Worm (Caenorhabditis elegans): ENCODE measurements around the gene clec-3.

clec-3 gene

DNA sequence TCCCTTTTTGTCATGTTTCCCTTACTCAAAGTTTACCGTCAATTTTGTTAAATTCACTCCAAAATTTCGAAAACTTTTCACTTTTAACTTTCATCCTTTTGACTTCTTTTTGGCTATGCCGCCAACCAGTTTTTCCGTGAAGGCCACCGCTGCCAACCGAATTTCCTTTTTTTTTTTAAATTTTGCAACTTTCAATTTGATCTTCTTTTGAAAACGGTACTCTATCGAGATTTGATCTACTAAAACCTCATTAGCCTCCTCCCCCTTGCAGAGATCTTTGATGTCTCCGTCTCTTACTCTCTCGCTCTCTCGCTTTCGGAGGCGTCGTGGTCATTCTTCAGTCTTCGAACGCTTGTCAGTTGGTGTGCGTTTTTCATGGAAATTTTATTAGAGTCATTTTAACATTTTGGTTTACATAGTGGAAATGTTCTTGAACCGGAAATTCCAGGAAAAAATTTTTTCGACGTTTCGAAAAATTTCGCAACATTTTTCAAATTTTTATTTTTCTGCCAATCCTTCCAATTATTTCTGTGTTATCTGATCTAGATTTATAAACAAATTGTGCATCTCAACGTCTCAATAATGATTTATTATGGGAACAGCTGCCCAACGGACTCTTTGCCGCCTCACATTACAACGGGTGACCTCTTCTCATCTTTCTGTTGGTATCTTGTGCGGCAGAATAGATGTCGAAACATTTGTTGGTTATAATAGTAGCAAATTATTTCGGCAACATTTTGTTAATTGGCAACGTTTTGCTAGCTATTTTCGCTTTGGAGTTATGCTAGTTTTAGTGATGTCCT is 24.9 kb downstream of the clec-3 start (continued):
- no peak for TF ChIP-seq isw-1 (GFP tag; IDR thresholded peaks at IDR 0.05)
- peak; percentile 61 for TF ChIP-seq lin-39 (tag; optimal IDR thresholded peaks at IDR 0.05)
- no peak for TF ChIP-seq xbp-1 (tag; optimal IDR thresholded peaks at IDR 0.05)
- peak; percentile 98 for TF ChIP-seq blmp-1 (tag; optimal IDR thresholded peaks at IDR 0.05)
- peak; percentile 10 to 28 (median 13) for TF ChIP-seq dpl-1 (GFP tag; optimal IDR thresholded peaks at IDR 0.05)
- TF ChIP-seq nhr-47 (tag; optimal IDR thresholded peaks at IDR 0.05), result peak; percentile 8
- TF ChIP-seq nhr-71 (tag; optimal IDR thresholded peaks at IDR 0.05), result peak; percentile 65
- peak; percentile 53 for TF ChIP-seq nhr-19 (GFP tag; conservative IDR thresholded peaks at IDR 0.05)
- TF ChIP-seq unc-130 (tag; optimal IDR thresholded peaks at IDR 0.05), result peak; percentile 19
- peak; percentile 29 for TF ChIP-seq nhr-20 (tag; optimal IDR thresholded peaks at IDR 0.05)
- TF ChIP-seq elt-3 (tag; optimal IDR thresholded peaks at IDR 0.05), result peak in 1 of 6 experiments; percentile 39
- TF ChIP-seq nhr-85 (tag), result peak; percentile 95
- peak; percentile 17 for TF ChIP-seq C04F5.9 (tag; optimal IDR thresholded peaks at IDR 0.05)
- TF ChIP-seq zip-4 (GFP tag; optimal IDR thresholded peaks at IDR 0.05), result peak; percentile 70

DNA sequence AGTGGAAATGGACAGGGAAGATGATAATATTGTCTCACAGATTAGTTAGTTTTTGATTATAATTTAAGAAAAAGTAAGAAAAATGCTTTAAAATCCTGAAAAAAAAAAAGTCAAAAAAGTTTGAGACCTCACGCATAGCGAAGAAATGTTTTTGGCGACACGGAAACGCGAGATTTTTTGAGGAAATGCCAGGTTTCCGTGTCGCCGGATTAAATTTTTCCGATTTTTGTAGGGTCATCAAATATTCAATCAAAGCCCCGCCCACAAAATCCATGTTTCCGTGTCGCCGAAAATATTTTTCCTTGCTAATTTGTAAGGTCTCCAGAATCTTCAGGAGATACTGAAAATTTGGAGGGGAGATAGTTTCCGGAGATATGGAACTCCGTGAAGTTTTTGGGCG is 27.4 kb downstream of the clec-3 start:
- TF ChIP-seq unc-98 (GFP tag; IDR thresholded peaks at IDR 0.05), result peak; percentile 62
- TF ChIP-seq unc-86 (tag; optimal IDR thresholded peaks at IDR 0.05), result no peak
- no peak for TF ChIP-seq pax-3 (tag; optimal IDR thresholded peaks at IDR 0.05)
- TF ChIP-seq jun-1 (tag; optimal IDR thresholded peaks at IDR 0.05), result no peak
- no peak for TF ChIP-seq efl-1 (optimal IDR thresholded peaks at IDR 0.05)
- peak in 1 of 2 experiments; percentile 72 for TF ChIP-seq efl-1 (GFP tag; optimal IDR thresholded peaks at IDR 0.05 in 1 of 2)
- no peak for TF ChIP-seq ets-5 (GFP tag; IDR thresholded peaks at IDR 0.05)
- TF ChIP-seq rnt-1 (tag; optimal IDR thresholded peaks at IDR 0.05), result peak; percentile 40
- no peak for TF ChIP-seq hlh-4 (tag; optimal IDR thresholded peaks at IDR 0.05)
- no peak for TF ChIP-seq F16B12.6 (tag; optimal IDR thresholded peaks at IDR 0.05)
- TF ChIP-seq ceh-88 (GFP tag; IDR thresholded peaks at IDR 0.05), result no peak
- TF ChIP-seq nhr-47 (tag; optimal IDR thresholded peaks at IDR 0.05), result peak; percentile 8
- TF ChIP-seq nhr-28 (tag; optimal IDR thresholded peaks at IDR 0.05), result no peak
- TF ChIP-seq fkh-4 (tag; optimal IDR thresholded peaks at IDR 0.05; ENCODE audit: borderline replicate concordance), result peak; percentile 21
- peak; percentile 56 for TF ChIP-seq lir-3 (tag; optimal IDR thresholded peaks at IDR 0.05; ENCODE audit: poor library complexity)
- no peak for TF ChIP-seq nhr-12 (tag; optimal IDR thresholded peaks at IDR 0.05)
- TF ChIP-seq mep-1 (tag; optimal IDR thresholded peaks at IDR 0.05), result no peak
- TF ChIP-seq tbx-2 (tag; optimal IDR thresholded peaks at IDR 0.05), result no peak
- TF ChIP-seq lin-13 (GFP tag; optimal IDR thresholded peaks at IDR 0.05), result no peak
- TF ChIP-seq egl-13 (tag; optimal IDR thresholded peaks at IDR 0.05), result peak; percentile 33
- TF ChIP-seq swsn-7 (tag; optimal IDR thresholded peaks at IDR 0.05), result no peak
- no peak for TF ChIP-seq nhr-11 (tag; optimal IDR thresholded peaks at IDR 0.05)
- no peak for TF ChIP-seq nhr-77 (tag; optimal IDR thresholded peaks at IDR 0.05)
- TF ChIP-seq nhr-85 (tag), result peak; percentile 44
- no peak for TF ChIP-seq alr-1 (tag; optimal IDR thresholded peaks at IDR 0.05; ENCODE audit: borderline replicate concordance)
- no peak for TF ChIP-seq efl-3 (GFP tag; optimal IDR thresholded peaks at IDR 0.05)
- no peak for TF ChIP-seq ceh-82 (tag; optimal IDR thresholded peaks at IDR 0.05)
- no peak for TF ChIP-seq xbp-1 (tag; optimal IDR thresholded peaks at IDR 0.05)
- no peak for TF ChIP-seq lin-39 (tag; optimal IDR thresholded peaks at IDR 0.05)
- TF ChIP-seq unc-30 (tag; optimal IDR thresholded peaks at IDR 0.05), result no peak
- peak; percentile 27 for TF ChIP-seq isw-1 (GFP tag; IDR thresholded peaks at IDR 0.05)
- no peak for TF ChIP-seq nhr-20 (tag; optimal IDR thresholded peaks at IDR 0.05)
- no peak for TF ChIP-seq ceh-90 (tag; optimal IDR thresholded peaks at IDR 0.05)
- TF ChIP-seq unc-62 (GFP tag; optimal IDR thresholded peaks at IDR 0.05), result no peak
- TF ChIP-seq nhr-76 (tag; optimal IDR thresholded peaks at IDR 0.05), result no peak

All from whole organism, L1 larva.